Worm (Caenorhabditis elegans) whole organism, late embryonic: ENCODE measurements around the gene B0361.4.

ENCODE experiments used
- ceh-34 ChIP-seq: sonication (generic microtip); optimal IDR thresholded peaks from 2 replicates; lab custom pipeline; 2016; ENCODE audit warnings: mild to moderate bottlenecking, missing genetic modification characterization, missing compliant biosample characterization
- fkh-6 ChIP-seq: sonication (generic microtip); optimal IDR thresholded peaks from 2 replicates; lab custom pipeline; 2016; ENCODE audit warnings: missing genetic modification characterization, missing compliant biosample characterization
- nfya-1 ChIP-seq: sonication (generic microtip); optimal IDR thresholded peaks from 2 replicates; lab custom pipeline; 2017; ENCODE audit warnings: missing genetic modification characterization, mild to moderate bottlenecking, missing compliant biosample characterization, antibody characterized with exemption, moderate library complexity
- unc-55 ChIP-seq: sonication (generic microtip); optimal IDR thresholded peaks from 2 replicates; lab custom pipeline; 2017; ENCODE audit warnings: missing biosample characterization, missing genetic modification reagents, missing genetic modification characterization

ce11 chrIII:7293075-7293684 lies 34.4 kb downstream of the B0361.4 start, which contains the start of gene cwf-19L2:
- no peak for TF ChIP-seq nfya-1 (tag; lab: Kevin White, UChicago)
- TF ChIP-seq fkh-6, result no peak
- TF ChIP-seq unc-55, result no peak
- TF ChIP-seq ceh-34 (tag; lab: Kevin White, UChicago), result no peak
